Fruit fly (Drosophila melanogaster) whole organism, larva: ENCODE data around the gene CG42718.

Experiments
- noc ChIP-seq: fragments of 200-800 bp; sonication (Bioruptor generic); optimal IDR thresholded peaks from 3 replicates; lab custom pipeline; 2019; ENCODE audit warnings: missing biosample characterization, mild to moderate bottlenecking, missing genetic modification characterization, moderate library complexity

Gene CG42718

DNA sequence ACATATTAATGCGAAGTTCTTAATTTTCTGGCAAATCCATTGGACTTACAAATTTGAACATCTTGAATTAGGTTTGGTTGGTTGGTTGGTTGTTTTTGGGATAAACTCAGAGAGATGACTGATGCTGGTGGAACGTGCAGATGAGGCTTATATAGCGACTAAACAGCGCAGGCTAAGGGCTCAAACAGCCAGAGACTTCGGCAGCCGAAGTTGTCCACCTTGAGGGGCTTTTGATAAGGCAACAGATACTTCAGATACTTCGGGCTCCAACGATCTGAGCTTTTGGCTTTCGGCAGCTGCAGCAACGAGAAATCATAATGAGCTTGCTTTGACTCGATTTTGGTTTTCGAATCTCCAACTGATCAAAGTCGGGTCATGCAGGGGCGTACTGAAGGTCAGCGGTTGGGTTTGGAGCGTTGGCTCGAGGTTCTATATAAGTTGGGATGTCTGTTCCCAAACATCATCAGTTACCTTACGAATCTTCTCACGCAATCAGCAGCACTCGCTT is 1.6 kb downstream of the CG42718 start, which contains the start of the genes CG13041 and CG13060:
CG13041 (minus strand) TSS at position 128 of the 508 bp plus-strand sequence.
CG13060 (plus strand) TSS at position 458 of the 508 bp plus-strand sequence.
- TF ChIP-seq noc: no peak

DNA sequence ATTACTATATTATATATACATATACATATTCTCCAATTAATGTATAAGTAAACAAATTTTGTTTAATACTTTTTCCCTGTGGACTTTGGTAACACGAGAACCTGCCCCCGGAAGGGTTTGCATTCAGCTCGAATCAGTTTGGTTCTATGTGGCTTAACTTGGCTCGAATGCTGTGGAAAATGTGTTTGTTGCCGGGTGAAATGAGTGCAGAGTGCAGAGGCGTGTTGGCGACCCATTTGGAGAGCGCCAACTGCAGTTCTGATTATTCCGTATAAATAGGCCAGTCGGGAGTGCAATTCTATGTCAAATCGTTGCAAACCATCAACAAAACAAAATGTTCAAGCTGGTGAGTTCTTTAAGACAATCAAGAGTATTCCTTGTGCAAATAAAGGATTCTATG is 3.3 kb downstream of the CG42718 start, which contains the start of gene Nplp3:
Nplp3 (plus strand) TSS at position 301 of the 400 bp plus-strand sequence.
- no peak for TF ChIP-seq noc

DNA sequence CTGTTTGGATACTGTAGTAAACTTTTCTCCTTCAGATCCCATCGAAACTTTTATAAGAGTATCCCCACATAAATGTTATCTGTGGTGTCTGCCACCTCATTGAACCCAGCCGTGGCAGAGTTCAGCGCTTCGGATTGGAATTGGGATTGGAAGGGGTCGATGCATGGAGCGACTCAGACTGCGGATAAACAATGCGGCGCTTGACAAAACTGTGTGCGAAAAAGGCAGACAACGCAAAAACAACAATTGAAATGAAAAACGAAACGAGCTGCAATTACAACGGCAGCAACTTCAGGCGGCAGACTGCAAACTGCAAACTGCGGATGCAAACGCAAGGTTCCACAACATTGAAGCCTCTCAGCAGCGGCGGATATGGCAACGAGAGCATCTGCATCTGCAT is 7.1 kb downstream of the CG42718 start, which contains the start of gene CG13062:
CG13062 (plus strand) TSS at position 301 of the 400 bp plus-strand sequence.
- no peak for TF ChIP-seq noc

DNA sequence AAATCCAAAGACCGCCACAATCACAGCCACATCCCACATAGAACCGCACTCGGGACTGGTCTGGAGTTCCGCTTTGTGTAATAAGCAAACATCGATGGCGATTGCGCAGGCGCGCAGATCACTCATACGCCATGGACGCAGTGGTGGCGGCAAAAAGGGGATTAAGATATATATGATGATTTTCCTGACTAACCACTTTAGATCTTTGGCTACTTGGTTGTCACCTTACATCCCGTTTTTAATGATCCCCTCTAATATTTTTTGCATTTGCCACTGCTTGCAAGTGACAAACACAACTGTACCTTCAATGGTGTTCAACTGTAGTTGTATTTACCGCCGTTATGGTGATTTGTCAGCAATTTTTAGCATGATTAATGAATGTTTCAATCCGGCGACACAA is 11.1 kb downstream of the CG42718 start:
- TF ChIP-seq noc: peak; percentile 61

DNA sequence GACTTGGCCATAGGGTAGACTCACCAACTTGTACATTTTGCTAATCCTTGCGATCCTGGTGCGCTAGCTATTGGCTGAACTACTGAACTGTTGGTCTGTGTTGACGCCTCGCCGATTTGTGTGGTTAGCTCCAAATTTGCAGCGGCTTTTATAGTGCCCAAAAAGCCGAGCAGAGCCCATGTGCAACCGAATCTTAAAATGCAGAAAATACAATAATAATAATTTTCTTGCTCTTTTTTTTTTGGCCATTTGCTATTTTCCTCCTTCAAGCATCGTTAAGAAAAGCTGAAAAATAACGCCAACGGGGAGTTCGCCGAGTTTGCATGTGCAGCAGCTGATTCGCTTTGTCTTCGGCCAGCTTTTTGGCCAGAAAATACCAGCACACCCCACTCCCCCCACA is 12.7 kb downstream of the CG42718 start, which contains the start of gene CG13042:
CG13042 (minus strand) TSS at position 101 of the 400 bp plus-strand sequence.
- no peak for TF ChIP-seq noc

DNA sequence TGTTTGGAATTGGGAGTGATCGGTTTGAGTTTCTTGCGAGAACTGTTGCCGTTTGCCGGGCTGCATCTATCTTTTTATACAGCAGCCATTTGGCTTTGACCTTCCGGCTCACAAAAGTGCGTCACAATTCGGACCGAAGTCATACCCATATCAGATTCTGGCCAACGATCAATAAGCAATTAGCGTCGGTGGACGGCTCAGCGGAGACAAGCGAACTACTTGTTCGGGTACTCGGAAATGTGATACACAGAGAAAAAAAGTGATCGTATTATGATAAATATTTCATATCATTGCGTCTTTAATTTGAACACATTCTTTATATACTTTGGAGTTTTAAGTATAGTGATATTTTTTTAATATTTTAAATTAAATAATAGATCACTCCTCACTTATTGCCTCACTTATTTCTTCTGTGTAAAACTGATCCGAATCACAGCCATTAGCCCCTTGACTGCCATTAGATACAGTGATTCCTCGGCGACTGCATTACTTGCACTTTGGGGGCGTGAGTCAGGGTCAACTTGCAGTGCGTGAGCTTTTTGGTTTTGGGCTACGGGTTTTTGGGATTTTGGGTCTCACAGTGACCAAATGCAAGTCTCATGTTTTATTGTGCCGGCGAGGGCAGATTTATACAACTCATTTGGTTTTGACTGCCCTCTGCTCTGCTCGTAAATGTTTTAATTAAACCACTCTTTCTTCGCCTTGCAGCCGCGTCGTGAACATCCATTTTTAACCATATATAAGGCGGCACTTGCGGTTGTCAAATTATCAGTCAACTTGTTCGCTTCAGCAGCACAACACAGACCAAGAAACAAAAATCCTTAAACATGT is 15.0 kb downstream of the CG42718 start, which contains the start of the genes CG13043 and CG13063:
CG13043 (minus strand) TSS at position 51 of the 831 bp plus-strand sequence.
CG13063 (plus strand) TSS at position 781 of the 831 bp plus-strand sequence.
- no peak for TF ChIP-seq noc

DNA sequence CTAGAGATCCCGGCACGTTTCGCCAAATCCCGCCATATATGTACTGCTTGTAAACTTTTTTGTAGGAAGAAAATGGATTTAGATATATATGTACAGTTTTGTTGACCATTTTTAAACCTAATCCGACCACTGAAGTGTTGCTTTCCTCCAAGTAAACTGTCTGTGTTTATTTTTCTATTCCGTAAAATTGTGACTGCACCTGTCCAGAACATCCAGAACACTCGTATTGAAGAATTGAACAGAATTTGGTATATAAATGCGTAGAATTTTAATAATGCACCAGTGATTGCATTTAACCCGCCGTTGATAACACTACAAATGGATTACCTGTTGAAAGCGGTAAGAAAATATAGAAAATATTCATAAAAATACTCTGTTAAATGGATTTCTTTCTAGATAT is 17.1 kb downstream of the CG42718 start, which contains the start of gene CG43249:
CG43249 (plus strand) TSS at position 301 of the 400 bp plus-strand sequence.
- TF ChIP-seq noc: no peak

DNA sequence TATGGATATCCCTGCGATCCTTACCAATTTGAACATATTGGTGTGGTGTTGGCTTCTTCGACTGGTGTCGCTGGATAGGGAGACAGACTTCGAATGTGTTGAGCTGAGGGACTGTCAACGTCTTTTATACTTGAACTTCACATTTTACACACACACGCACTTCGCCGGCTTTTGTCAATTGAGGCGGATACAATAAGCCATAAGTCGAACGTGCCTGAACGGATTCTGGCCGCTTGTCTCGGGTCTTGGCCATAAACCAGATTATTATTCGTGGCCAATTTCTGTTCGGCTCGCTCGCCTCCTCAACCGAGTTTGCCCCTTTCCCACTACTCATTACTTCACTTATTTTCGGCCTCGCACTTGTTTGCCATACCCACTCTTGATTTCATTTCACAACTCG is 18.0 kb downstream of the CG42718 start, which contains the start of gene CG13044:
CG13044 (minus strand) TSS at position 101 of the 400 bp plus-strand sequence.
- no peak for TF ChIP-seq noc

DNA sequence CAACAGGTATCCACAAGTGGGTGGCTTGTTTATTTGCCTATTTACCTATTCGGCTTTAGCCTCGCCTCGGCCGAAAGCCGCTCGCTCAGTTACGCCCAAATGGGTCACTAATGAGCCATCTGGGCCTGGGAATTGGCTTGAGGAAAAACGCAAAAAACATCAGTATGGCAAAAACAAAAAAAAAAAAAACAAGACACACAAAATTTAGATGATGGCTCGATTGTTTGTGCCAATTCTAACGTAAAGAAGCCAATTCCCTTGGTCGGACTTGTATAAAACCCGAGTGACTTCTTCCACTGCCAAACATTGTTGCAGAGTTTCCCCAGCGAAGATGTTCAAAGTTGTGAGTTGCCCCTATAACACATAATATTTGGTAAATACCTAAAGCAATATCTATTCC is 19.9 kb downstream of the CG42718 start, which contains the start of gene CG4982:
CG4982 (plus strand) TSS at position 301 of the 400 bp plus-strand sequence.
- no peak for TF ChIP-seq noc

DNA sequence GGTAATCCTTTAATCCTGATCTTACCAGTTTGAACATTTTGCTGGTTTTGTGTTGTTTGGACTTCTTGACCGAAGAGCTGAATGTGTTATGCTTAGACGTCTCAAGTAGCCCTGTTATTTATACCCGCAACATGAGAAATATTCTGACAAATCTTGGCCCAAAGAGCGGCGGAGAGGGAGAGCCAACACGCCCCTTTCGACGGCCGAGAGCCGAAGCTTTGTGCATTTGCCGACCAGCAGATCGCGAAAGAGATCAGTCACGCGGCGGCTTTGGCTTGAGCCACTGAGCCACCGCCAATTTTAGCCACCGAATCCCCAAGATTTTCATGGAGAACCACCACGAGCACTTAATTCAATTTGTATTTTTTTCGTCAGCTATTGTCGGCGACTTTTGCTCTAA is 25.6 kb downstream of the CG42718 start, which contains the start of gene CG4962:
CG4962 (minus strand) TSS at position 101 of the 400 bp plus-strand sequence.
- TF ChIP-seq noc: no peak

DNA sequence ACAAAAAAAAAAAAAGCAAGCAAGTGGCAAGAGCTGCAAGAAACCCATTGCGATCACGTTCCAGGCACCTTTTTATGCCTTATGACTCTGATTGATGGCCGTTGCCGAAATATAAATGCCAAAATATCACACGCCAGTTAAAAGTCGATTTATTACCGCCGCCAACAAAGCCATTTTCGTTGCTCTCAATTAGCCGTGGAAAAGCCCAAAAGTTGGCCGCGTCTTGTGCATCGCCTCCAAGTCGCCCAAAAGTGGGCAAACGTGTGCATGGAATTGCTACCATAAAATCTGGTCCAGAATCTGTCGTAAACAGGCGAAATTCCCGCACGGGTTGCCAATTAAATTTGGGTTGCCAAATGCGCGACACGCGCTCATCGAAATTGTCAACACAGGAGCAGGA is 29.4 kb downstream of the CG42718 start:
- TF ChIP-seq noc: no peak

DNA sequence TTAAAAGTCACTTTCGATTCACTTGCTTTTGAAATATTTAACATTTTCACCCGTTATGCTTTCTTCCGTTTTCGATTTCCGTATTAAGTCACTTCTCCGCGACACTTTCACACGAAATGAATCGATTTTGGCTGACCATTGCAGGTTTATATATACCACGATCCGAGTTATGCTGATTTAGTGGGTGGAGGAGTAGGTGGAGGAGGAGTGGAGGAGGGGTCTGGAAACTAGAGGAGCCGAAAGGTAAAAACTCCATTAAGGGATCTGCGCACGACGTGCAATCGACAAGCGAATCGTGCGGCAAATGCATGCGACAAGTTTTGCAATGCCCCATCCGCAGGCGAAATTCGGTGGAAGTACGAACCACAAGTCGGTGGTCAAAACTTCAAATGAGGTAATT is 30.2 kb downstream of the CG42718 start, which contains the start of gene CG13045:
CG13045 (minus strand) TSS at position 101 of the 400 bp plus-strand sequence.
- TF ChIP-seq noc: no peak

DNA sequence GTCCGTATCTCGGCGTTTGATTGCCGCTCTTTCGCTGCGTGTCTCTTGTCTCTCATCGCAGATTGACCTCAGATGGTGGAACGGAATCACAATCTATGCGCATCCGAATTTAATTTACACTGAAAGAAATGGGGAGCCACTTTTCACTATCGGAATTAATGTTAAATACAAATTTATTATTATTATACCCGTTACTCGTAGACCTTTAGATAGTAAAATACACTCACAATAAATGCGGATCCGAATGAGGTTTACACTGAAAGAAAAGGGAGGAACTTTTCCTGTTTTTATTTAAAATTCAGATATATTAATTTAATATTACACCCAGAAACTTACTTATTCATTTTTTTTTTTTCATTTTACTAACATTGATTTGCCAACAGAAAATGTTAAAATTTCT is 32.0 kb downstream of the CG42718 start:
- TF ChIP-seq noc: no peak

DNA sequence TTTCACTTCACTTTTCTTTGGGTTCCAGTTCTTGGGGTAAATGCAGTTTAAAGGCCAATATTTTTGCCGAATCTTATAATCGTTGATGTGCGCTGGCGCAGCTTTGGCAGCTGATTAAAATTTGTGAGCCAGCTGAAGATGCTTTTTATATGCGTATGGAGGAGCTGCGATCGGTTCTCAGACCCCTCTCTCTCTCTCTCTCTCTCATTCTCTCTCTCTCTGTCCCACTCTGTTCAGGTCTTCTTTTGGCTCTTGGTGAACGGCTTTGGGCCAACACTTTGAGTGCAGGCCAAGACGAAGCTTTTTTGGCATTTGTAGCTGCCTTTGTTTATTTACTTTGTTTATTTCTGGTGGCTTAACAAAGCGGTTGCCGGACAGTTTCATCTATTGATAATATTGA is 32.8 kb downstream of the CG42718 start, which contains the start of gene CG13046:
CG13046 (minus strand) TSS at position 101 of the 400 bp plus-strand sequence.
- no peak for TF ChIP-seq noc

DNA sequence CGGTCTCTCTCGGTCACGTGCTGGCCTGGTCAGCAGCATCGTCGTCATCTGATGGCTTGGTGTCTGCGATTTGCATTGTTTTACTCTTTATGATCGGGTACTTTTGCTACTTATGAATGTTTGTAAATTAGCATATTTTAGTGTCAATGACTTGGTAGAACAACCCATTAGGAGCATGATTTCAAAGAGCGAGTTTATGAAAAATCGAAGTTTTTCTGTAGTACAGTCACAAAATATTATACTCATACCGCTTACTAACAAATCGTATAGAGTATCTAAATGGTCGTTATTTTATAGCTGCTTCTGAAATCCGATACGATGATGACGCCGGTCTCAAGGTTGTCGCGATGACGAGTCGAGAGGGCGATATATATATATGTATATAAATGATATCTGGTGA is 34.8 kb downstream of the CG42718 start:
- TF ChIP-seq noc: no peak

DNA sequence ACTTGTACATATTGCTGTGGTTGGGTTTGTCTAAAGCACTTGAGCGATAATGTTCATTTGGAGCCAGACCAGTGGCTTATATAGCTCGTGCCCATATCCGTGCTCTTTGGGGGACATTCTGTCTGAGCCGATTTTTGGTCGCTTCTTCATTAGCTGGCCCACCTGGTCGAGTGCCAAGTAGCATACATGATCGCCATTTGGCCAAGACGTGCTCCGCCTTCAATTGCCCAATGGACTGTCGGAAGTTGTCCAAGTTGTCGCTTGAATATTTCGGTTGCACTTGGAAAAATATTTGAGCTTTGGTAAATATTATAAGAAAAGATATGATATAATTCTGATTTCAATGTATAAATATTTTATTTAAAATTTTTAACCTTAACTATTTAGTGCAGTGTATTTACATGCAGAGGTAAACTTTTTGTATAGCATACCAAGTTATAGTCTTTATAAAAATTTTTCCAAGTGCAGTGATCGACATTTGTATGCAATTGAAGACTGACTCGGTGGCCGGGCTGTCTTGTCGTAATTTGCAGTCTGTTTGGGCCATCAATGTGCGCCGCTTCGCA is 35.6 kb downstream of the CG42718 start, which contains the start of gene CG13047:
CG13047 (minus strand) TSS at position 51 of the 566 bp plus-strand sequence.
- TF ChIP-seq noc: no peak
